Worm (Caenorhabditis elegans) whole organism, early embryonic: Measurements from ENCODE around the gene tnt-2.

Experiments
- F13C5.2 ChIP-seq: sonication (generic microtip); optimal IDR thresholded peaks from 2 replicates; lab custom pipeline; 2017; ENCODE audit warnings: mild to moderate bottlenecking, missing genetic modification characterization, inconsistent platforms, missing compliant biosample characterization
- aly-1 ChIP-seq: sonication (generic microtip); optimal IDR thresholded peaks from 2 replicates; lab custom pipeline; 2016; ENCODE audit warnings: missing genetic modification characterization, missing compliant biosample characterization
- ama-1 ChIP-seq: fragments of 150-350 bp; optimal IDR thresholded peaks from 2 replicates; lab custom pipeline; 2014
- ceh-13 ChIP-seq: fragments of 200-800 bp; sonication (Bioruptor generic); optimal IDR thresholded peaks from 2 replicates; lab custom pipeline; 2018; ENCODE audit warnings: mild to moderate bottlenecking, missing genetic modification characterization, missing compliant biosample characterization
- flt-1 ChIP-seq: fragments of 200-800 bp; sonication (Bioruptor generic); IDR thresholded peaks from 2 replicates; pipeline ENCODE4 v1.3.6; 2022; ENCODE audit warnings: missing genetic modification characterization, missing compliant biosample characterization
- hmbx-1 ChIP-seq: sonication (generic microtip); optimal IDR thresholded peaks from 2 replicates; lab custom pipeline; 2016; ENCODE audit warnings: mild to moderate bottlenecking, missing genetic modification characterization, missing compliant biosample characterization
- hmg-4 ChIP-seq: fragments of 200-800 bp; sonication (Bioruptor generic); optimal IDR thresholded peaks from 2 replicates; lab custom pipeline; 2018; ENCODE audit warnings: mild to moderate bottlenecking, missing genetic modification characterization, missing compliant biosample characterization
- hnd-1 ChIP-seq: sonication (generic microtip); optimal IDR thresholded peaks from 2 replicates; lab custom pipeline; 2016; ENCODE audit warnings: missing genetic modification characterization, missing compliant biosample characterization
- pes-1 ChIP-seq: fragments of 200-800 bp; sonication (Bioruptor generic); IDR thresholded peaks from 2 replicates; pipeline ENCODE4 v1.3.6; 2022; ENCODE audit warnings: missing genetic modification reagents, missing genetic modification characterization, missing compliant biosample characterization
- scrt-1 ChIP-seq: fragments of 200-800 bp; sonication (Bioruptor generic); IDR thresholded peaks from 2 replicates; pipeline ENCODE4 v1.3.6; 2022; ENCODE audit warnings: missing genetic modification characterization, missing compliant biosample characterization
- sea-1 ChIP-seq: fragments of 200-800 bp; sonication (Bioruptor generic); conservative IDR thresholded peaks from 2 replicates; pipeline ENCODE4 v1.3.6; 2022; ENCODE audit warnings: missing genetic modification characterization, missing compliant biosample characterization
- tbx-11 ChIP-seq: fragments of 200-800 bp; sonication (Bioruptor generic); IDR thresholded peaks from 2 replicates; pipeline ENCODE4 v1.3.6; 2022; ENCODE audit warnings: missing genetic modification characterization, missing compliant biosample characterization
- tbx-37 ChIP-seq: fragments of 200-800 bp; sonication (Bioruptor generic); conservative IDR thresholded peaks from 2 replicates; pipeline ENCODE4 v1.3.6; 2022; ENCODE audit warnings: missing genetic modification reagents, missing genetic modification characterization, missing compliant biosample characterization

DNA sequence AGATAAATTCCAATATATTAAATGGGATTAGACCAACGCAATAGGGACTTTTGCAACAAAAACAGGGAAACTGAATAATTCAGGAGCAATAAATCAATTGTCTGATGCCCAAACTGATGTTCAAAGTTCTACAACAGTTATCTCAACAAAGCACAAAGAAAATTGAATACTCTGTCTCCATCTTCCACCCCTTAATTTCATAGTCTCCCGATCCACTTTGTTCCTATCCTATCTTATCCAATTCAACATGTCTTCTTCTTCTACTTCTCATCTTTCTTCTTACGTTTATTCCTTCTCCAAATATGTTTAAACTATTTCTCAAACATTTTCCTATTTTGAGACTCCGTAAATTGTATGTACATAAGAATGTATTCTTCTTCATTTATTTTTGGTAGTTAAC is 47.0 kb upstream of the tnt-2 start:
- TF ChIP-seq hmbx-1: no peak
- no peak for TF ChIP-seq ceh-13
- TF ChIP-seq ama-1 (lab: Kevin White, UChicago): no peak
- no peak for TF ChIP-seq flt-1
- TF ChIP-seq hmg-4 (GFP tag; lab: Kevin White, UChicago): no peak
- TF ChIP-seq tbx-37 (GFP tag; lab: Robert Waterston, UW): no peak
- no peak for TF ChIP-seq F13C5.2 (tag; lab: Kevin White, UChicago)
- no peak for TF ChIP-seq tbx-11 (GFP tag; lab: Robert Waterston, UW)
- no peak for TF ChIP-seq pes-1
- no peak for TF ChIP-seq hnd-1 (tag; lab: Kevin White, UChicago)
- no peak for TF ChIP-seq scrt-1
- TF ChIP-seq sea-1: no peak
- TF ChIP-seq aly-1 (tag; lab: Kevin White, UChicago): no peak
